Worm (Caenorhabditis elegans): ENCODE results near the gene rbc-1.

Gene rbc-1

ce11 chrX:14561416-14561973, 49.7 kb upstream of the rbc-1 start (continued):
- TF ChIP-seq F57A8.1 (GFP tag; optimal IDR thresholded peaks at IDR 0.05) (no peak), K11D2.4 (GFP tag; IDR thresholded peaks at IDR 0.05) (0 out of 2 replicates have a peak, but pooled peaks have one; percentile 61), hlh-26 (GFP tag; conservative IDR thresholded peaks at IDR 0.05) (no peak), hmg-20 (GFP tag; IDR thresholded peaks at IDR 0.05) (no peak), die-1 (tag; optimal IDR thresholded peaks at IDR 0.05) (no peak), cebp-1 (GFP tag; IDR thresholded peaks at IDR 0.05) (no peak), cebp-1 (tag; optimal IDR thresholded peaks at IDR 0.05) (peak; percentile 65), ekl-4 (GFP tag; IDR thresholded peaks at IDR 0.05) (peak; percentile 14; the same call in 1 of the 2 replicates), F22D6.2 (tag; optimal IDR thresholded peaks at IDR 0.05) (no peak), rec-8 (tag; optimal IDR thresholded peaks at IDR 0.05) (no peak), ceh-79 (tag; optimal IDR thresholded peaks at IDR 0.05) (no peak), pbrm-1 (GFP tag; IDR thresholded peaks at IDR 0.05) (peak; percentile 23; the same call in 1 of the 2 replicates), bed-2 (GFP tag; IDR thresholded peaks at IDR 0.05) (no peak), lir-1 (GFP tag; conservative IDR thresholded peaks at IDR 0.05) (no peak), K12H6.12 (tag; optimal IDR thresholded peaks at IDR 0.05) (peak; percentile 68), egrh-3 (GFP tag; IDR thresholded peaks at IDR 0.05) (0 out of 2 replicates have a peak, but pooled peaks have one; percentile 9)

- 0 out of 2 replicates have a peak, but pooled peaks have one; percentile 9 for TF ChIP-seq cebp-1 (GFP tag; IDR thresholded peaks at IDR 0.05)
- no peak for TF ChIP-seq cebp-1 (tag; optimal IDR thresholded peaks at IDR 0.05)
- peak; percentile 1 for TF ChIP-seq madf-10 (tag; optimal IDR thresholded peaks at IDR 0.05)
- peak; percentile 8; the same call in 1 of the 2 replicates for TF ChIP-seq mcd-1 (GFP tag; IDR thresholded peaks at IDR 0.05)
- TF ChIP-seq dpl-1 (GFP tag; optimal IDR thresholded peaks at IDR 0.05) = no peak
- peak; percentile 25 for TF ChIP-seq somi-1 (GFP tag; optimal IDR thresholded peaks at IDR 0.05)
- no peak for TF ChIP-seq hmg-20 (GFP tag; IDR thresholded peaks at IDR 0.05)
- peak; percentile 21 for TF ChIP-seq K12H6.12 (tag; optimal IDR thresholded peaks at IDR 0.05)
- TF ChIP-seq T07F8.4 (tag; optimal IDR thresholded peaks at IDR 0.05) = no peak
- TF ChIP-seq ceh-27 (GFP tag; optimal IDR thresholded peaks at IDR 0.05) = peak; percentile 10
- TF ChIP-seq lin-40 (tag; optimal IDR thresholded peaks at IDR 0.05) = peak; percentile 58
- TF ChIP-seq atf-7 (tag; optimal IDR thresholded peaks at IDR 0.05) = peak; percentile 90
- TF ChIP-seq ekl-4 (GFP tag; IDR thresholded peaks at IDR 0.05) = peak; percentile 48; the same call in 1 of the 2 replicates
- 0 out of 2 replicates have a peak, but pooled peaks have one; percentile 10 for TF ChIP-seq egl-18 (GFP tag; IDR thresholded peaks at IDR 0.05)
- peak; percentile 33 for TF ChIP-seq nhr-80 (tag; optimal IDR thresholded peaks at IDR 0.05)
- TF ChIP-seq pbrm-1 (GFP tag; IDR thresholded peaks at IDR 0.05) = peak; percentile 30; the same call in 1 of the 2 replicates
- TF ChIP-seq lin-35 (GFP tag; optimal IDR thresholded peaks at IDR 0.05) = peak in 1 of 3 experiments; percentile 63
- 0 out of 2 replicates have a peak, but pooled peaks have one; percentile 36 for TF ChIP-seq K11D2.4 (GFP tag; IDR thresholded peaks at IDR 0.05)
- TF ChIP-seq chd-7 (tag; optimal IDR thresholded peaks at IDR 0.05) = peak; percentile 58
- no peak for TF ChIP-seq ama-1 (optimal IDR thresholded peaks at IDR 0.05)
- no peak for TF ChIP-seq ama-1 (GFP tag; optimal IDR thresholded peaks at IDR 0.05)
- TF ChIP-seq ceh-79 (tag; optimal IDR thresholded peaks at IDR 0.05) = no peak
- no peak for TF ChIP-seq F22D6.2 (tag; optimal IDR thresholded peaks at IDR 0.05)
Measured at ce11 chrX:14562286-14563086, 48.7 kb upstream of the rbc-1 start.

- TF ChIP-seq fkh-3 (tag; optimal IDR thresholded peaks at IDR 0.05) = no peak
- TF ChIP-seq B0019.2 (GFP tag; conservative IDR thresholded peaks at IDR 0.05) = no peak
- TF ChIP-seq chd-7 (tag; optimal IDR thresholded peaks at IDR 0.05) = no peak
- 0 out of 2 replicates have a peak, but pooled peaks have one; percentile 44 for TF ChIP-seq K11D2.4 (GFP tag; IDR thresholded peaks at IDR 0.05)
- no peak for TF ChIP-seq nhr-179 (tag; optimal IDR thresholded peaks at IDR 0.05)
- no peak for TF ChIP-seq ceh-91 (GFP tag; IDR thresholded peaks at IDR 0.05)
Measured at ce11 chrX:14563818-14564217, 47.4 kb upstream of the rbc-1 start.

Measured in whole organism, young adult.